Fruit fly (Drosophila melanogaster) whole organism: Measurements from ENCODE around the gene CG14722.

Source experiments
- psq ChIP-seq: fragments of >200 bp; optimal IDR thresholded peaks from 2 replicates; lab custom pipeline; 2017
- usp ChIP-seq: fragments of >200 bp; optimal IDR thresholded peaks from 2 replicates; lab custom pipeline; 2017; ENCODE audit warnings: missing biosample characterization, missing genetic modification characterization, mixed read lengths

DNA sequence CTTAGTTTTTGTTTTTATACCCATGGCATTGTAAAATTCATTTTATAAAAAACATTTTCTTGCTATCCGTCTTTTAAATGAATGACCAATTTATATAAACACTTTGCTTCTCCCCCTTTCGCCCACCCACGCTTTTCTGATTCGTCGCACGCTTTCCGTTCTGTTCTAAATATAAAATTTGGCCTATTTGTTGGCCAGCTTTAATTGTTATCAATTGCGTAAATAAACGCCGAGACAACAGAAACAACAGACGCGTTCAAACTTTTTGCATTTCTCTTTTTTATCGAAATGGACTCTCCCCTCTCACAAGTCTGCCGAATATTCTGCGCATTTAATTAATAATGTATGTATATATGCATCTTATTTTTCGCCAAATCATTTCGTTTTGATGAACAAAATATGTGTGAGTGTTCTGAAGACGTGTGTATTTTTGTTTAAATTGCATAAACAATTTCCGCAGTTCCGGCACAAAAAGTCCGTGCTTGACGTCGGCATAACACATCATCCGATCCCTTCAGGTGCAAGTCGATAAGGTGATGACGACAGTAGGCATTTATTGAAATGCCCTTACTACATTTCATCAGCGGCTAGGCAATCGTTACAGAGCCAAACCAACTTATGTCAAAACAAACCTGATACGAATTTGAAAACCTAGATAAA, 15.6 kb downstream of the CG14722 start:
- TF ChIP-seq psq (lab: Kevin White, UChicago) (no peak), usp (no peak)
